Fruit fly (Drosophila melanogaster): ENCODE data around the gene myd.

The myd gene

DNA sequence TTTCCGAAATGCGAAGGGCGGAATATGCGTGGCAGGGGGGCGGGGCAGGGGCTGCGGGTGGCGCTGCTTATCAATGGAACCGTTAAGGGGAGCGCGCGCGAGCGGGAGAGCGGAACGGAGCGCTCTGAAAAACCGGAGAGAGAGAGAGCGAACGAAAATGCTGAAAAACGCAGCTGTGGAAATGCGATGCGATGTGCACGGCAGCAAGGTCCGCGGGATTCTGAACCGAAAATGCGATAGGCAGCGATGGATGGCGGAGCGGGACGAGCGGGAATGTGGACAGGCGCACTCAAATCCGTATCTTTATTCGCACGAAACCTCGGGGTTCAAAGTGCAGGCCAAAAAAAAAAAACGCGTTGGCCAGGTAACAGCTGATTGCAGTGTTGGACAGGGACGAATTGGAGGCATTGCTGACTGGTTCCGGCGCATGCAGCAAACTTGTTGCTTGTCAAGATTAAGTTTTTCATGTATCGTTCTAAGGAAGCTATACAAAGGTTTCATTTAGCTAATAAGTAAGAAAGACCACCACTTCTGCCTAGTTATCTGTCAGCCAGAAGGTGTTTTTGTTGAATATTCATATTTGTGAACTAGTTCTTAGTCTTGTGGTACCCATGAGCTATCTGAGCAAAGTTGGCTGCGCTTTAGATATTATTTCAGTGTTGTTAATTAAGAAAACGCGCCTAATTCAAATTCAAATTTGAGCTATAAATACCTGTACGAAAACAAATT lies 32.8 kb upstream of the myd start, which contains the start of gene Ppcs (continued):
- peak; percentile 38; the same call in 1 of the 3 replicates for TF ChIP-seq knrl (GFP tag; IDR thresholded peaks at IDR 0.05; ENCODE audit: partially characterized antibody)
- peak; percentile 57 for TF ChIP-seq CG9437 (GFP tag; optimal IDR thresholded peaks at IDR 0.05)
- no peak for TF ChIP-seq CG31388 (GFP tag; optimal IDR thresholded peaks at IDR 0.05)
- peak; percentile 50 for TF ChIP-seq NK7.1 (GFP tag; optimal IDR thresholded peaks at IDR 0.05)
- TF ChIP-seq dati (GFP tag; IDR thresholded peaks at IDR 0.05) = no peak
- TF ChIP-seq CG6854 (GFP tag; optimal IDR thresholded peaks at IDR 0.05) = peak; percentile 67
- peak; percentile 73 for TF ChIP-seq CG13296 (GFP tag; optimal IDR thresholded peaks at IDR 0.05)
- TF ChIP-seq CG7786 (GFP tag; optimal IDR thresholded peaks at IDR 0.05) = peak; percentile 65
- TF ChIP-seq CG16863 (GFP tag; optimal IDR thresholded peaks at IDR 0.05) = peak; percentile 69
- TF ChIP-seq CG12744 (GFP tag; optimal IDR thresholded peaks at IDR 0.05) = no peak
- no peak for TF ChIP-seq tll (GFP tag; optimal IDR thresholded peaks at IDR 0.05)
- TF ChIP-seq ATbp (GFP tag; optimal IDR thresholded peaks at IDR 0.05) = no peak
- TF ChIP-seq chif (GFP tag; optimal IDR thresholded peaks at IDR 0.05) = peak in 1 of 2 experiments; percentile 42
- peak; percentile 59 for TF ChIP-seq Hand (GFP tag; optimal IDR thresholded peaks at IDR 0.05)
- TF ChIP-seq zf30C (GFP tag; optimal IDR thresholded peaks at IDR 0.05) = no peak
- peak; percentile 35 to 76 for TF ChIP-seq dpn (GFP tag; optimal IDR thresholded peaks at IDR 0.05)
- TF ChIP-seq CG11695 (GFP tag; IDR thresholded peaks at IDR 0.05) = peak; percentile 6; the same call in 1 of the 3 replicates
- TF ChIP-seq hbn (GFP tag; IDR thresholded peaks at IDR 0.05; ENCODE audit: partially characterized antibody) = peak; percentile 49; the same call in 1 of the 2 replicates
- peak; percentile 30; the same call in 1 of the 2 replicates for TF ChIP-seq CG11085 (GFP tag; IDR thresholded peaks at IDR 0.05)
- TF ChIP-seq sqz (GFP tag; optimal IDR thresholded peaks at IDR 0.05) = peak; percentile 99
- peak; percentile 13; the same call in 1 of the 3 replicates for TF ChIP-seq croc (GFP tag; conservative IDR thresholded peaks at IDR 0.05)
- peak; percentile 50 for TF ChIP-seq Antp (GFP tag; optimal IDR thresholded peaks at IDR 0.05)
- peak; percentile 63 for TF ChIP-seq CG9215 (GFP tag; IDR thresholded peaks at IDR 0.05)
- peak; percentile 70 for TF ChIP-seq pum (GFP tag; optimal IDR thresholded peaks at IDR 0.05)
- peak; percentile 19 for TF ChIP-seq Bdp1 (GFP tag; optimal IDR thresholded peaks at IDR 0.05)
- TF ChIP-seq CG1024 (GFP tag; IDR thresholded peaks at IDR 0.05) = no peak
- no peak for TF ChIP-seq Ada2b (GFP tag; IDR thresholded peaks at IDR 0.05)
- peak; percentile 64 for TF ChIP-seq mam (GFP tag; optimal IDR thresholded peaks at IDR 0.05)
- no peak for TF ChIP-seq cas (GFP tag; IDR thresholded peaks at IDR 0.05)
- TF ChIP-seq ase (GFP tag; IDR thresholded peaks at IDR 0.05) = no peak
- peak; percentile 71 for TF ChIP-seq CG4617 (GFP tag; optimal IDR thresholded peaks at IDR 0.05; ENCODE audit: borderline replicate concordance)
- no peak for TF ChIP-seq bigmax (GFP tag; optimal IDR thresholded peaks at IDR 0.05)
- peak; percentile 49 for TF ChIP-seq CG12155 (GFP tag; optimal IDR thresholded peaks at IDR 0.05)
- no peak for TF ChIP-seq fd102C (GFP tag; optimal IDR thresholded peaks at IDR 0.05)
- TF ChIP-seq CG17802 (tag; optimal IDR thresholded peaks at IDR 0.05) = peak; percentile 36
- peak; percentile 61 for TF ChIP-seq MESR4 (GFP tag; optimal IDR thresholded peaks at IDR 0.05)
- TF ChIP-seq CG14965 (GFP tag; optimal IDR thresholded peaks at IDR 0.05; ENCODE audit: borderline replicate concordance) = no peak
- peak; percentile 13 for TF ChIP-seq mirr (GFP tag; optimal IDR thresholded peaks at IDR 0.05)
- TF ChIP-seq CG31365 (tag; optimal IDR thresholded peaks at IDR 0.05) = peak; percentile 12
- no peak for TF ChIP-seq Doc2 (GFP tag; IDR thresholded peaks at IDR 0.05)
- TF ChIP-seq Xrp1 (GFP tag; IDR thresholded peaks at IDR 0.05) = peak; percentile 52; the same call in 1 of the 2 replicates
- TF ChIP-seq oc (tag; optimal IDR thresholded peaks at IDR 0.05) = no peak
- TF ChIP-seq CG2116 (GFP tag; optimal IDR thresholded peaks at IDR 0.05) = peak; percentile 69
- no peak for TF ChIP-seq Taf1 (GFP tag; IDR thresholded peaks at IDR 0.05)
- no peak for TF ChIP-seq CG10366 (GFP tag; IDR thresholded peaks at IDR 0.05)
- peak; percentile 62 for TF ChIP-seq HmgZ (tag; optimal IDR thresholded peaks at IDR 0.05)
- TF ChIP-seq tap (tag; optimal IDR thresholded peaks at IDR 0.05) = no peak
- peak; percentile 72; the same call in 1 of the 2 replicates for TF ChIP-seq seq (GFP tag; IDR thresholded peaks at IDR 0.05)
- peak; percentile 27; the same call in 1 of the 3 replicates for TF ChIP-seq CG11456 (GFP tag; IDR thresholded peaks at IDR 0.05)
